Worm (Caenorhabditis elegans) whole organism, L4 larva: ENCODE data around the gene B0393.4.

ENCODE experiments used
- F49E8.2 ChIP-seq: sonication (generic microtip); optimal IDR thresholded peaks from 2 replicates; lab custom pipeline; 2016; ENCODE audit warnings: missing compliant biosample characterization, mild to moderate bottlenecking, missing genetic modification characterization, borderline replicate concordance
- T26A8.4 ChIP-seq: fragments of 200-800 bp; sonication (Bioruptor generic); IDR thresholded peaks from 2 replicates; pipeline ENCODE4 v1.3.6; 2022; ENCODE audit warnings: missing genetic modification characterization, missing compliant biosample characterization
- Y48G9A.11 ChIP-seq: fragments of 200-800 bp; sonication (Bioruptor generic); IDR thresholded peaks from 2 replicates; pipeline ENCODE4 v1.3.6; 2022; ENCODE audit warnings: missing genetic modification reagents, missing genetic modification characterization, missing compliant biosample characterization
- Y5F2A.4 ChIP-seq: fragments of 200-800 bp; sonication (Bioruptor generic); optimal IDR thresholded peaks from 2 replicates; lab custom pipeline; 2018; ENCODE audit warnings: mild to moderate bottlenecking, missing genetic modification characterization, missing compliant biosample characterization
- aha-1 ChIP-seq: fragments of 150-350 bp; peaks from one replicate; lab custom pipeline; 2014; ENCODE audit warnings: missing biosample characterization, missing genetic modification characterization
- ama-1 ChIP-seq: fragments of 150-350 bp; optimal IDR thresholded peaks from 2 replicates; lab custom pipeline; 2014; ENCODE audit warnings: inconsistent platforms, mixed read lengths
- ceh-32 ChIP-seq: sonication (generic microtip); optimal IDR thresholded peaks from 2 replicates; lab custom pipeline; 2016; ENCODE audit warnings: mild to moderate bottlenecking, missing genetic modification characterization, missing compliant biosample characterization; ENCODE audit not compliant: poor library complexity
- ceh-62 ChIP-seq: sonication (generic microtip); optimal IDR thresholded peaks from 2 replicates; lab custom pipeline; 2017; ENCODE audit warnings: missing biosample characterization, missing genetic modification characterization
- ctbp-1 ChIP-seq: fragments of 200-800 bp; sonication (Bioruptor generic); IDR thresholded peaks from 2 replicates; pipeline ENCODE4 v1.3.6; 2022; ENCODE audit warnings: missing genetic modification reagents, missing genetic modification characterization, missing compliant biosample characterization
- daf-12 ChIP-seq: fragments of 150-350 bp; optimal IDR thresholded peaks from 2 replicates; lab custom pipeline; 2014; ENCODE audit warnings: missing biosample characterization, missing genetic modification reagents, missing genetic modification characterization
- daf-16 ChIP-seq, 3 experiments: sonication (generic microtip); optimal IDR thresholded peaks; 2 replicates each; lab custom pipeline; 2016 to 2017; ENCODE audit warnings: missing genetic modification characterization in 3 of 3, missing genetic modification reagents in 3 of 3, mild to moderate bottlenecking in 2 of 3, missing compliant biosample characterization in 2 of 3, missing biosample characterization in 1 of 3, moderate library complexity in 1 of 3
- dmd-6 ChIP-seq: fragments of 200-800 bp; sonication (Bioruptor generic); IDR thresholded peaks from 2 replicates; pipeline ENCODE4 v1.3.6; 2022; ENCODE audit warnings: missing genetic modification reagents, missing genetic modification characterization, missing compliant biosample characterization
- dmd-8 ChIP-seq: fragments of 200-800 bp; sonication (Bioruptor generic); IDR thresholded peaks from 2 replicates; pipeline ENCODE4 v1.3.6; 2022; ENCODE audit warnings: missing genetic modification characterization, missing compliant biosample characterization
- dmd-9 ChIP-seq: fragments of 200-800 bp; sonication (Bioruptor generic); IDR thresholded peaks from 2 replicates; pipeline ENCODE4 v1.3.6; 2022; ENCODE audit warnings: missing genetic modification reagents, missing genetic modification characterization, missing compliant biosample characterization
- dpl-1 ChIP-seq: fragments of 150-350 bp; optimal IDR thresholded peaks from 2 replicates; lab custom pipeline; 2014; ENCODE audit warnings: missing biosample characterization, missing genetic modification reagents, missing genetic modification characterization
- egl-43 ChIP-seq: fragments of 200-800 bp; sonication (Bioruptor generic); IDR thresholded peaks from 2 replicates; pipeline ENCODE4 v1.3.6; 2022; ENCODE audit warnings: missing genetic modification reagents, missing genetic modification characterization, missing compliant biosample characterization
- jun-1 ChIP-seq: fragments of 150-350 bp; optimal IDR thresholded peaks from 2 replicates; lab custom pipeline; 2014; ENCODE audit warnings: missing biosample characterization, missing genetic modification reagents, missing genetic modification characterization
- lin-1 ChIP-seq: fragments of 200-800 bp; sonication (Bioruptor generic); IDR thresholded peaks from 2 replicates; pipeline ENCODE4 v1.3.6; 2022; ENCODE audit warnings: missing genetic modification reagents, missing genetic modification characterization, missing compliant biosample characterization
- lin-13 ChIP-seq: fragments of 150-350 bp; optimal IDR thresholded peaks from 2 replicates; lab custom pipeline; 2014; ENCODE audit warnings: missing biosample characterization, missing genetic modification reagents, missing genetic modification characterization
- lin-38 ChIP-seq: fragments of 200-800 bp; sonication (Bioruptor generic); IDR thresholded peaks from 2 replicates; pipeline ENCODE4 v1.3.6; 2022; ENCODE audit warnings: missing genetic modification reagents, missing genetic modification characterization, missing compliant biosample characterization
- mes-2 ChIP-seq: sonication (generic microtip); optimal IDR thresholded peaks from 2 replicates; lab custom pipeline; 2016; ENCODE audit warnings: missing genotype, mild to moderate bottlenecking, missing genetic modification characterization, missing compliant biosample characterization; ENCODE audit not compliant: poor library complexity, severe bottlenecking
- nhr-10 ChIP-seq: fragments of 150-350 bp; optimal IDR thresholded peaks from 2 replicates; lab custom pipeline; 2014; ENCODE audit warnings: missing biosample characterization, missing genetic modification characterization
- nhr-102 ChIP-seq: sonication (generic microtip); optimal IDR thresholded peaks from 2 replicates; lab custom pipeline; 2016; ENCODE audit warnings: mild to moderate bottlenecking, missing genetic modification characterization, moderate library complexity, missing compliant biosample characterization
- nhr-11 ChIP-seq: fragments of 150-350 bp; optimal IDR thresholded peaks from 2 replicates; lab custom pipeline; 2014; ENCODE audit warnings: missing biosample characterization, missing genetic modification characterization
- nhr-28 ChIP-seq: fragments of 150-350 bp; optimal IDR thresholded peaks from 2 replicates; lab custom pipeline; 2014; ENCODE audit warnings: missing biosample characterization, missing genetic modification characterization
- nhr-48 ChIP-seq: sonication (generic microtip); optimal IDR thresholded peaks from 2 replicates; lab custom pipeline; 2016; ENCODE audit warnings: mild to moderate bottlenecking, missing genetic modification characterization, missing compliant biosample characterization
- nhr-6 ChIP-seq: fragments of 150-350 bp; optimal IDR thresholded peaks from 2 replicates; lab custom pipeline; 2014; ENCODE audit warnings: missing biosample characterization, missing genetic modification characterization
- nhr-76 ChIP-seq: fragments of 150-350 bp; optimal IDR thresholded peaks from 2 replicates; lab custom pipeline; 2014; ENCODE audit warnings: missing biosample characterization, missing genetic modification characterization
- pha-4 ChIP-seq, 2 experiments: fragments of 150-350 bp in 1 of 2; fragments of 200-800 bp in 1 of 2; sonication (Bioruptor generic) in 1 of 2; IDR thresholded peaks in 1 of 2; optimal IDR thresholded peaks in 1 of 2; 2 replicates each; pipeline versions ENCODE4 v1.3.6 to Lab custom; 2014 to 2022; ENCODE audit warnings: missing genetic modification characterization in 2 of 2, missing genetic modification reagents in 2 of 2, missing biosample characterization in 1 of 2, missing compliant biosample characterization in 1 of 2
- set-16 ChIP-seq: fragments of 200-800 bp; sonication (Bioruptor generic); IDR thresholded peaks from 2 replicates; pipeline ENCODE4 v1.3.6; 2022; ENCODE audit warnings: missing genetic modification reagents, missing genetic modification characterization, missing compliant biosample characterization
- tra-1 ChIP-seq: fragments of 200-800 bp; sonication (Bioruptor generic); IDR thresholded peaks from 2 replicates; pipeline ENCODE4 v1.3.6; 2022; ENCODE audit warnings: missing genetic modification reagents, missing genetic modification characterization, missing compliant biosample characterization
- unc-62 ChIP-seq, 3 experiments: fragments of 150-350 bp in 1 of 3; sonication (generic microtip); optimal IDR thresholded peaks in 2 of 3; peaks in 1 of 3; 1 replicate in 1 of 3; 2 replicates in 2 of 3; lab custom pipeline; 2014 to 2017; ENCODE audit warnings: missing biosample characterization in 3 of 3, missing genetic modification characterization in 3 of 3, missing genetic modification reagents in 3 of 3, missing genotype in 1 of 3

Gene B0393.4

ce11 chrIII:4721750-4722149, 41.7 kb downstream of the B0393.4 start, which contains the start of gene acy-1 (continued):
- TF ChIP-seq dmd-6 (GFP tag; lab: Robert Waterston, UW): peak; percentile 28; the same call in 1 of the 2 replicates
- no peak for TF ChIP-seq F49E8.2 (tag; lab: Kevin White, UChicago)
- no peak for TF ChIP-seq nhr-10 (tag; lab: Kevin White, UChicago)
- no peak for TF ChIP-seq daf-12 (tag; lab: Kevin White, UChicago)
- TF ChIP-seq dmd-9: no peak
- TF ChIP-seq aha-1 (tag; lab: Kevin White, UChicago): peak; percentile 95
- TF ChIP-seq dmd-8 (GFP tag; lab: Robert Waterston, UW): 0 out of 2 replicates have a peak, but pooled peaks have one; percentile 48
- TF ChIP-seq set-16 (GFP tag; lab: Robert Waterston, UW): peak; percentile 61
- no peak for TF ChIP-seq nhr-102 (tag; lab: Kevin White, UChicago)
- TF ChIP-seq tra-1: no peak
- peak; percentile 79 for TF ChIP-seq nhr-11 (tag; lab: Kevin White, UChicago)
- peak; percentile 70 for TF ChIP-seq ctbp-1 (GFP tag; lab: Robert Waterston, UW)
- TF ChIP-seq lin-13: peak; percentile 19
- peak in 1 of 2 experiments; percentile 30 for TF ChIP-seq unc-62 (GFP tag; optimal IDR thresholded peaks at IDR 0.05 in 1 of 2; lab: Kevin White, UChicago)
- no peak for TF ChIP-seq unc-62 (tag; optimal IDR thresholded peaks at IDR 0.05; lab: Kevin White, UChicago)
- no peak for TF ChIP-seq ceh-62 (tag; lab: Kevin White, UChicago)
- TF ChIP-seq lin-1 (GFP tag; lab: Robert Waterston, UW): no peak
- TF ChIP-seq pha-4 (GFP tag; IDR thresholded peaks at IDR 0.05; lab: Robert Waterston, UW): no peak
- TF ChIP-seq pha-4 (tag; optimal IDR thresholded peaks at IDR 0.05; lab: Kevin White, UChicago): peak; percentile 14

ce11 chrIII:4720620-4721227, 42.7 kb downstream of the B0393.4 start, which contains the start of gene emb-5:
TSS of gene emb-5 (minus strand) at chrIII:4720670.
- TF ChIP-seq mes-2 (tag; lab: Kevin White, UChicago): peak; percentile 74
- TF ChIP-seq Y48G9A.11 (GFP tag; lab: Robert Waterston, UW): no peak
- TF ChIP-seq unc-62 (GFP tag; optimal IDR thresholded peaks at IDR 0.05 in 1 of 2; lab: Kevin White, UChicago): peak in 1 of 2 experiments; percentile 5
- no peak for TF ChIP-seq unc-62 (tag; optimal IDR thresholded peaks at IDR 0.05; lab: Kevin White, UChicago)
- peak; percentile 68 for TF ChIP-seq ama-1 (lab: Kevin White, UChicago)
- TF ChIP-seq nhr-28 (tag; lab: Kevin White, UChicago): peak; percentile 27
- peak; percentile 94 for TF ChIP-seq lin-38 (GFP tag; lab: Robert Waterston, UW)
- peak; percentile 21 for TF ChIP-seq nhr-6 (tag; lab: Kevin White, UChicago)
- no peak for TF ChIP-seq nhr-48 (tag; lab: Kevin White, UChicago)
- TF ChIP-seq T26A8.4 (GFP tag; lab: Robert Waterston, UW): 0 out of 2 replicates have a peak, but pooled peaks have one; percentile 28
- no peak for TF ChIP-seq daf-16 (GFP tag; optimal IDR thresholded peaks at IDR 0.05; lab: Kevin White, UChicago)
- peak; percentile 10 for TF ChIP-seq daf-16 (tag; optimal IDR thresholded peaks at IDR 0.05; lab: Kevin White, UChicago)
- TF ChIP-seq dpl-1 (GFP tag; lab: Kevin White, UChicago): peak; percentile 92

ce11 chrIII:4715088-4715487, 48.3 kb downstream of the B0393.4 start, which contains the start of gene him-18:
TSS of gene him-18 (minus strand) at chrIII:4715188.
- TF ChIP-seq nhr-76 (tag; lab: Kevin White, UChicago): no peak
- no peak for TF ChIP-seq nhr-10 (tag; lab: Kevin White, UChicago)
- TF ChIP-seq unc-62 (GFP tag; optimal IDR thresholded peaks at IDR 0.05 in 1 of 2; lab: Kevin White, UChicago): no peak
- no peak for TF ChIP-seq unc-62 (tag; optimal IDR thresholded peaks at IDR 0.05; lab: Kevin White, UChicago)
- no peak for TF ChIP-seq egl-43 (GFP tag; lab: Robert Waterston, UW)
- no peak for TF ChIP-seq tra-1
- TF ChIP-seq jun-1 (tag; lab: Kevin White, UChicago): no peak
- no peak for TF ChIP-seq Y5F2A.4
- TF ChIP-seq ceh-32: no peak
